Fruit fly (Drosophila melanogaster) whole organism, embryonic: Measurements from ENCODE around the gene alpha-Est7.

Experiments used
- ATbp ChIP-seq: fragments of 200-800 bp; sonication (Bioruptor generic); optimal IDR thresholded peaks from 2 replicates; lab custom pipeline; 2017; ENCODE audit warnings: missing biosample characterization, mild to moderate bottlenecking, missing genetic modification characterization, missing genetic modification reagents
- Asciz ChIP-seq: fragments of 200-800 bp; sonication (Bioruptor generic); optimal IDR thresholded peaks from 2 replicates; lab custom pipeline; 2017; ENCODE audit warnings: missing biosample characterization, mild to moderate bottlenecking, missing genetic modification characterization, missing genetic modification reagents
- Awh ChIP-seq: fragments of 200-800 bp; sonication (Bioruptor generic); IDR thresholded peaks from 2 replicates; pipeline ENCODE4, ENCODE4 v1.3.6; 2022; ENCODE audit warnings: missing biosample characterization, missing genetic modification characterization
- BtbVII ChIP-seq: fragments of 200-800 bp; sonication (Bioruptor generic); optimal IDR thresholded peaks from 3 replicates; lab custom pipeline; 2017; ENCODE audit warnings: missing biosample characterization, mild to moderate bottlenecking, missing genetic modification characterization
- CG11560 ChIP-seq: fragments of 200-800 bp; sonication (Bioruptor generic); IDR thresholded peaks from 3 replicates; pipeline ENCODE4 v1.3.6; 2022; ENCODE audit warnings: missing biosample characterization, missing genetic modification characterization
- CG11695 ChIP-seq: fragments of 200-800 bp; sonication (Bioruptor generic); IDR thresholded peaks from 3 replicates; pipeline ENCODE4 v1.3.6; 2022; ENCODE audit warnings: missing biosample characterization, missing genetic modification characterization
- CG12155 ChIP-seq: fragments of 200-800 bp; sonication (Bioruptor generic); optimal IDR thresholded peaks from 3 replicates; lab custom pipeline; 2016; ENCODE audit warnings: missing biosample characterization, missing genetic modification characterization
- CG14667 ChIP-seq: fragments of 200-800 bp; sonication (Bioruptor generic); IDR thresholded peaks from 2 replicates; pipeline ENCODE4 v1.3.6; 2022; ENCODE audit warnings: missing biosample characterization, missing genetic modification characterization
- CG2120 ChIP-seq: fragments of 200-800 bp; sonication (Bioruptor generic); optimal IDR thresholded peaks from 3 replicates; lab custom pipeline; 2016; ENCODE audit warnings: missing biosample characterization, missing genetic modification characterization
- CG31224 ChIP-seq: fragments of 200-800 bp; sonication (Bioruptor generic); IDR thresholded peaks from 2 replicates; pipeline ENCODE4 v1.3.6; 2022; ENCODE audit warnings: missing biosample characterization, missing genetic modification characterization
- CG3163 ChIP-seq: fragments of 200-800 bp; sonication (Bioruptor generic); optimal IDR thresholded peaks from 3 replicates; lab custom pipeline; 2016; ENCODE audit warnings: missing biosample characterization, missing genetic modification characterization
- CG4282 ChIP-seq: fragments of 200-800 bp; sonication (Bioruptor generic); optimal IDR thresholded peaks from 2 replicates; lab custom pipeline; 2016; ENCODE audit warnings: missing biosample characterization, missing genetic modification characterization
- CG4360 ChIP-seq: fragments of 200-800 bp; sonication (Bioruptor generic); IDR thresholded peaks from 2 replicates; pipeline ENCODE4 v1.3.6; 2022; ENCODE audit warnings: missing biosample characterization, missing genetic modification characterization
- CG5180 ChIP-seq: fragments of 200-800 bp; sonication (Bioruptor generic); optimal IDR thresholded peaks from 3 replicates; lab custom pipeline; 2017; ENCODE audit warnings: missing biosample characterization, missing genetic modification characterization, mild to moderate bottlenecking, moderate library complexity, missing genetic modification reagents
- CG7372 ChIP-seq: fragments of 200-800 bp; sonication (Bioruptor generic); IDR thresholded peaks from 2 replicates; pipeline ENCODE4 v1.3.6; 2022; ENCODE audit warnings: missing biosample characterization, missing genetic modification characterization
- CG8089 ChIP-seq: fragments of 200-800 bp; sonication (Bioruptor generic); optimal IDR thresholded peaks from 3 replicates; lab custom pipeline; 2016; ENCODE audit warnings: missing biosample characterization, missing genetic modification characterization
- CG8924 ChIP-seq: fragments of 200-800 bp; optimal IDR thresholded peaks from 3 replicates; lab custom pipeline; 2019; ENCODE audit warnings: missing biosample characterization, mild to moderate bottlenecking, missing genetic modification characterization, moderate library complexity
- CG9215 ChIP-seq: fragments of 200-800 bp; sonication (Bioruptor generic); IDR thresholded peaks from 2 replicates; pipeline ENCODE4 v1.3.6; 2022; ENCODE audit warnings: missing biosample characterization, missing genetic modification characterization
- CG9609 ChIP-seq: fragments of 200-800 bp; sonication (Bioruptor generic); optimal IDR thresholded peaks from 3 replicates; lab custom pipeline; 2016; ENCODE audit warnings: missing biosample characterization, missing genetic modification characterization
- CG9797 ChIP-seq: fragments of 200-800 bp; sonication (Bioruptor generic); optimal IDR thresholded peaks from 3 replicates; lab custom pipeline; 2018; ENCODE audit warnings: missing biosample characterization, mild to moderate bottlenecking, missing genetic modification characterization
- CkIIα-i1 ChIP-seq: fragments of 200-800 bp; sonication (Bioruptor generic); IDR thresholded peaks from 2 replicates; pipeline ENCODE4 v1.3.6; 2022; ENCODE audit warnings: missing biosample characterization, missing genetic modification characterization
- D19B ChIP-seq: fragments of 200-800 bp; sonication (Bioruptor generic); optimal IDR thresholded peaks from 2 replicates; lab custom pipeline; 2017; ENCODE audit warnings: missing biosample characterization, mild to moderate bottlenecking, missing genetic modification characterization
- Dek ChIP-seq: fragments of 200-800 bp; sonication (Bioruptor generic); optimal IDR thresholded peaks from 3 replicates; lab custom pipeline; 2019; ENCODE audit warnings: missing biosample characterization, mild to moderate bottlenecking, missing genetic modification characterization, moderate library complexity
- E2f1 ChIP-seq: fragments of 200-800 bp; sonication (Bioruptor generic); IDR thresholded peaks from 2 replicates; pipeline ENCODE4 v1.3.6; 2022; ENCODE audit warnings: missing biosample characterization, missing genetic modification characterization
- ERR ChIP-seq: fragments of 200-800 bp; sonication (Bioruptor generic); optimal IDR thresholded peaks from 2 replicates; lab custom pipeline; 2016; ENCODE audit warnings: missing biosample characterization, missing genetic modification characterization
- Ets97D ChIP-seq: fragments of 200-800 bp; sonication (Bioruptor generic); optimal IDR thresholded peaks from 3 replicates; lab custom pipeline; 2016; ENCODE audit warnings: missing biosample characterization, missing genetic modification characterization
- Jarid2 ChIP-seq: fragments of 200-800 bp; sonication (Bioruptor generic); optimal IDR thresholded peaks from 3 replicates; lab custom pipeline; 2017; ENCODE audit warnings: mild to moderate bottlenecking, missing biosample characterization, missing genetic modification reagents, missing genetic modification characterization
- Med ChIP-seq: fragments of 200-800 bp; sonication (Bioruptor generic); peaks from one replicate; lab custom pipeline; 2016; ENCODE audit warnings: missing biosample characterization, missing genetic modification characterization, mild to moderate bottlenecking, inconsistent platforms, moderate library complexity
- Mrtf ChIP-seq: fragments of 200-800 bp; sonication (Bioruptor generic); IDR thresholded peaks from 3 replicates; pipeline ENCODE4 v1.3.6; 2022; ENCODE audit warnings: missing biosample characterization, missing genetic modification characterization
- Oli ChIP-seq: fragments of 200-800 bp; sonication (Bioruptor generic); optimal IDR thresholded peaks from 2 replicates; lab custom pipeline; 2018; ENCODE audit warnings: missing biosample characterization, mild to moderate bottlenecking, missing genetic modification characterization, moderate library complexity
- Opbp ChIP-seq: fragments of 200-800 bp; sonication (Bioruptor generic); IDR thresholded peaks from 3 replicates; pipeline ENCODE4 v1.3.6; 2022; ENCODE audit warnings: missing biosample characterization, missing genetic modification characterization; ENCODE audit not compliant: partially characterized antibody
- Optix ChIP-seq: fragments of 200-800 bp; sonication (Bioruptor generic); IDR thresholded peaks from 3 replicates; pipeline ENCODE4 v1.3.6; 2022; ENCODE audit warnings: missing biosample characterization, missing genetic modification characterization
- Rfx ChIP-seq: fragments of 200-800 bp; sonication (Bioruptor generic); IDR thresholded peaks from 2 replicates; pipeline ENCODE4 v1.3.6; 2022; ENCODE audit warnings: missing biosample characterization, missing genetic modification characterization
- cad ChIP-seq: fragments of >200 bp; optimal IDR thresholded peaks from 2 replicates; lab custom pipeline; 2017; ENCODE audit warnings: missing biosample characterization, missing genetic modification characterization
- cg ChIP-seq: fragments of 200-800 bp; sonication (Bioruptor generic); optimal IDR thresholded peaks from 3 replicates; lab custom pipeline; 2019; ENCODE audit warnings: missing biosample characterization, mild to moderate bottlenecking, missing genetic modification characterization, moderate library complexity
- chif ChIP-seq, 2 experiments: fragments of 200-800 bp; sonication (Bioruptor generic); optimal IDR thresholded peaks; 3 replicates each; lab custom pipeline; 2016; ENCODE audit warnings: missing biosample characterization in 2 of 2, missing genetic modification characterization in 2 of 2
- dm ChIP-seq: fragments of 200-800 bp; sonication (Bioruptor generic); optimal IDR thresholded peaks from 3 replicates; lab custom pipeline; 2016; ENCODE audit warnings: missing biosample characterization, missing genetic modification characterization
- grn ChIP-seq: fragments of 200-800 bp; sonication (Bioruptor generic); optimal IDR thresholded peaks from 3 replicates; lab custom pipeline; 2017; ENCODE audit warnings: missing biosample characterization, missing genetic modification characterization
- gro ChIP-seq: fragments of 200-800 bp; sonication (Bioruptor generic); optimal IDR thresholded peaks from 2 replicates; lab custom pipeline; 2016; ENCODE audit warnings: missing biosample characterization, missing genetic modification characterization
- gt ChIP-seq: fragments of 200-800 bp; sonication (Bioruptor generic); IDR thresholded peaks from 2 replicates; pipeline ENCODE4 v1.3.6; 2022; ENCODE audit warnings: missing biosample characterization, missing genetic modification characterization
- her ChIP-seq: fragments of 200-800 bp; sonication (Bioruptor generic); optimal IDR thresholded peaks from 2 replicates; lab custom pipeline; 2016; ENCODE audit warnings: missing biosample characterization, missing genetic modification characterization
- inv ChIP-seq: fragments of 200-800 bp; sonication (Bioruptor generic); IDR thresholded peaks from 2 replicates; pipeline ENCODE4 v1.3.6; 2022; ENCODE audit warnings: missing biosample characterization, missing genetic modification characterization; ENCODE audit not compliant: partially characterized antibody
- jumu ChIP-seq: fragments of 200-800 bp; sonication (Bioruptor generic); optimal IDR thresholded peaks from 3 replicates; lab custom pipeline; 2016; ENCODE audit warnings: missing biosample characterization, missing genetic modification characterization
- lola ChIP-seq, 3 experiments: fragments of >200 bp in 2 of 3; fragments of 200-800 bp in 1 of 3; sonication (Bioruptor generic) in 1 of 3; optimal IDR thresholded peaks; 2 replicates each; lab custom pipeline; 2017 to 2019; ENCODE audit warnings: missing biosample characterization in 3 of 3, missing genetic modification characterization in 3 of 3, mild to moderate bottlenecking in 1 of 3, moderate library complexity in 1 of 3
- nom ChIP-seq: fragments of 200-800 bp; sonication (Bioruptor generic); optimal IDR thresholded peaks from 2 replicates; lab custom pipeline; 2017; ENCODE audit warnings: missing biosample characterization, missing genetic modification characterization, mild to moderate bottlenecking, moderate library complexity, missing genetic modification reagents
- run ChIP-seq: fragments of 200-800 bp; sonication (Bioruptor generic); optimal IDR thresholded peaks from 3 replicates; lab custom pipeline; 2018; ENCODE audit warnings: missing biosample characterization, mild to moderate bottlenecking, missing genetic modification characterization
- sna ChIP-seq: fragments of 200-800 bp; sonication (Bioruptor generic); IDR thresholded peaks from 2 replicates; pipeline ENCODE4 v1.3.6; 2022; ENCODE audit warnings: missing biosample characterization, missing genetic modification characterization; ENCODE audit not compliant: partially characterized antibody
- so ChIP-seq: fragments of 200-800 bp; sonication (Bioruptor generic); IDR thresholded peaks from 3 replicates; pipeline ENCODE4 v1.3.6; 2022; ENCODE audit warnings: missing biosample characterization, missing genetic modification characterization
- usp ChIP-seq: fragments of >200 bp; optimal IDR thresholded peaks from 2 replicates; lab custom pipeline; 2017; ENCODE audit warnings: missing biosample characterization, missing genetic modification characterization
- vfl ChIP-seq: fragments of 200-800 bp; sonication (Bioruptor generic); optimal IDR thresholded peaks from 2 replicates; lab custom pipeline; 2016; ENCODE audit warnings: missing biosample characterization, missing genetic modification characterization
- wek ChIP-seq: fragments of 200-800 bp; sonication (Bioruptor generic); optimal IDR thresholded peaks from 3 replicates; lab custom pipeline; 2018; ENCODE audit warnings: missing biosample characterization, mild to moderate bottlenecking, missing genetic modification characterization, moderate library complexity

alpha-Est7 gene

DNA sequence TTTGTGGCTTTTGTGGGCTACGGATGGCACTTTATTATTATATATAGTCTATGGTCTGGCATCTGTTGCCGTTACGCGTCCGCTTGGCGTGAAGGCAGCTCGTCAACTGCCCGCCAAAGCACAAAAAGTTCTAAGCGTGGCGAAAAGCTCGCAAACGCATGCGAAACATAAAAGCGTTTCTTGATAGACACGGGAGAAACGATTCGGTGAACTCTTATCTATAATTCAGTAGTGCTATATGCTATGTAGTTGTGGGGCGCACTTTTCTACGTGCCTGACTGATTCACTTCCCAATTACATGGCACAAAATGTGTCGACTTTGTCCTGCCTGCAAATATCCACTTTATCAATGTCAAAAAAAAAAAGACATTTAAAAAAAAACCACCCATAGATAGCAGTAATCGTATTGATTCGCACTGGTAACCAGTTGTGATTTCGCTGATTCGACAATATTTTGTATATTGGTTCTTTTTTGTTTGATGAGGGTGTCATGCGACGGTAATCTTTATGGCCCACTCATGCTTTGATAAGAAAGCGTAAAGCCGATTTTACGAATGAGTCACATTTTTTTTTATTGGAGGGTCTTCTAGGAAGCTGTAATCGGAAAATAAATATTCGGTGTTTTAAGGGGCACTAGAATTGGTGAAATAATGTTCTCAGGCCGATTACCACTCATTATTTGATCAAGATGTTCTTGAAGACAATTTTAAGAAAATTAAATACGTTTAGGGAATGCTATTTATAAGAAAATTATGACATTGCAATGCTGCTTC lies 18.4 kb downstream of the alpha-Est7 start, which contains the start of gene alpha-Est9 (continued):
- no peak for TF ChIP-seq run (tag; lab: Kevin White, UChicago)
- TF ChIP-seq inv: no peak
- peak; percentile 23 for TF ChIP-seq gro (GFP tag; lab: Kevin White, UChicago)
- no peak for TF ChIP-seq E2f1 (GFP tag; lab: Robert Waterston, UW)
- no peak for TF ChIP-seq CG14667 (GFP tag; lab: Robert Waterston, UW)
- no peak for TF ChIP-seq wek (GFP tag; lab: Kevin White, UChicago)
- TF ChIP-seq cad (GFP tag; lab: Kevin White, UChicago): no peak
- no peak for TF ChIP-seq CG4360
- TF ChIP-seq CG9215 (GFP tag; lab: Robert Waterston, UW): no peak
- TF ChIP-seq Med (GFP tag; lab: Kevin White, UChicago): peak; percentile 87
- TF ChIP-seq Optix: no peak
- TF ChIP-seq BtbVII (GFP tag; lab: Kevin White, UChicago): no peak
- peak; percentile 85 for TF ChIP-seq Jarid2 (GFP tag; lab: Kevin White, UChicago)
- peak; percentile 65 for TF ChIP-seq grn (GFP tag; lab: Kevin White, UChicago)
- TF ChIP-seq CG9609: no peak
- TF ChIP-seq CG5180 (GFP tag; lab: Kevin White, UChicago): no peak
- TF ChIP-seq CkIIα-i1 (GFP tag; lab: Robert Waterston, UW): no peak
- TF ChIP-seq gt (GFP tag; lab: Robert Waterston, UW): no peak
- no peak for TF ChIP-seq Awh (GFP tag; lab: Robert Waterston, UW)
- TF ChIP-seq jumu: no peak
- TF ChIP-seq her (GFP tag; lab: Kevin White, UChicago): no peak
- no peak for TF ChIP-seq CG3163 (GFP tag; lab: Kevin White, UChicago)
- no peak for TF ChIP-seq CG9797
- TF ChIP-seq sna (GFP tag; lab: Robert Waterston, UW): no peak
- no peak for TF ChIP-seq CG11560
- TF ChIP-seq lola (GFP tag; optimal IDR thresholded peaks at IDR 0.05; lab: Kevin White, UChicago): no peak
- TF ChIP-seq so (GFP tag; lab: Robert Waterston, UW): 0 out of 3 replicates have a peak, but pooled peaks have one; percentile 16
- no peak for TF ChIP-seq CG2120 (GFP tag; lab: Kevin White, UChicago)
- TF ChIP-seq ATbp (GFP tag; lab: Kevin White, UChicago): no peak
- no peak for TF ChIP-seq ERR
- TF ChIP-seq CG8089 (GFP tag; lab: Kevin White, UChicago): no peak
- TF ChIP-seq Ets97D (GFP tag; lab: Kevin White, UChicago): no peak
- no peak for TF ChIP-seq dm
- TF ChIP-seq D19B: no peak
- no peak for TF ChIP-seq Opbp (GFP tag; lab: Robert Waterston, UW)
- TF ChIP-seq CG8924 (tag; lab: Kevin White, UChicago): no peak
- no peak for TF ChIP-seq chif (GFP tag; optimal IDR thresholded peaks at IDR 0.05; lab: Kevin White, UChicago)
- no peak for TF ChIP-seq CG7372 (GFP tag; lab: Robert Waterston, UW)
- no peak for TF ChIP-seq vfl (GFP tag; lab: Kevin White, UChicago)
- TF ChIP-seq nom (GFP tag; lab: Kevin White, UChicago): no peak
- peak; percentile 50; the same call in 1 of the 2 replicates for TF ChIP-seq Rfx (GFP tag; lab: Robert Waterston, UW)
- no peak for TF ChIP-seq Mrtf (GFP tag; lab: Robert Waterston, UW)
- no peak for TF ChIP-seq CG11695 (GFP tag; lab: Robert Waterston, UW)
- no peak for TF ChIP-seq usp (GFP tag; lab: Kevin White, UChicago)
- TF ChIP-seq Oli (tag; lab: Kevin White, UChicago): no peak
- TF ChIP-seq CG12155 (GFP tag; lab: Kevin White, UChicago): no peak
- no peak for TF ChIP-seq CG4282 (GFP tag; lab: Kevin White, UChicago)
- TF ChIP-seq cg: no peak
- no peak for TF ChIP-seq Dek (tag; lab: Kevin White, UChicago)
- no peak for TF ChIP-seq Asciz (GFP tag; lab: Kevin White, UChicago)
- TF ChIP-seq CG31224: no peak
